Worm (Caenorhabditis elegans): Measurements from ENCODE around the gene lurp-4.

The lurp-4 gene

ce11 chrV:13092349-13092748, at the start of gene lurp-4:
Gene lurp-4, plus strand, starts transcription at chrV:13092649.
- no peak for TF ChIP-seq unc-62 (GFP tag; optimal IDR thresholded peaks at IDR 0.05)

DNA sequence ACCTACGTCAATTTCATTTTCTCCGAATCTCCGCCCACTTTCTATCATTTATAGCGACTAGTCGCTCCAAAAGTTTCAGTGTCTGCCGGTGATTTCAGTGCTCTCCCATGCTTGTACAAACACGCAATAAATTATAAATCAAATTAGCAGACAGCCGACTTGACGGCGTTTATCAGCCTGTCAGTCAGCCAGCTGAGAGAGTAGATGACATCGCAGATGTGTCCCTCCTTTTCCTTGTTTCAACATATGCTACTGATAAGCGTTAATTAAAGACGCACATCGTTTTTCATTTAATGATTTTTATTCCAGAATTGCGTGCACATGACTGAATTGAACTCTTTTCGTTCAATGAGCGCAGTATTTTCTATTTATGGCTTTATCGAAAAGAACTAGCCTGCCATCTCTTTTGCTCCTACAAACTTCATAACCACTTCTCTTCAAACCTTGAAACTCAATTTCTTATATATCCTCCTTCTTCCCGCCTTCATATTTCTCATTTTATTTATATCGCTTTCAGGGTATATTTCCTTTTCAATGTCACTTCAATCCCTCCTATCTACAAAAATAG, 49.2 kb upstream of the lurp-4 start, which contains the start of gene lap-2:
lap-2 (plus strand) TSS at position 518 of the 568 bp plus-strand sequence.
- TF ChIP-seq unc-62 (GFP tag; optimal IDR thresholded peaks at IDR 0.05): no peak

DNA sequence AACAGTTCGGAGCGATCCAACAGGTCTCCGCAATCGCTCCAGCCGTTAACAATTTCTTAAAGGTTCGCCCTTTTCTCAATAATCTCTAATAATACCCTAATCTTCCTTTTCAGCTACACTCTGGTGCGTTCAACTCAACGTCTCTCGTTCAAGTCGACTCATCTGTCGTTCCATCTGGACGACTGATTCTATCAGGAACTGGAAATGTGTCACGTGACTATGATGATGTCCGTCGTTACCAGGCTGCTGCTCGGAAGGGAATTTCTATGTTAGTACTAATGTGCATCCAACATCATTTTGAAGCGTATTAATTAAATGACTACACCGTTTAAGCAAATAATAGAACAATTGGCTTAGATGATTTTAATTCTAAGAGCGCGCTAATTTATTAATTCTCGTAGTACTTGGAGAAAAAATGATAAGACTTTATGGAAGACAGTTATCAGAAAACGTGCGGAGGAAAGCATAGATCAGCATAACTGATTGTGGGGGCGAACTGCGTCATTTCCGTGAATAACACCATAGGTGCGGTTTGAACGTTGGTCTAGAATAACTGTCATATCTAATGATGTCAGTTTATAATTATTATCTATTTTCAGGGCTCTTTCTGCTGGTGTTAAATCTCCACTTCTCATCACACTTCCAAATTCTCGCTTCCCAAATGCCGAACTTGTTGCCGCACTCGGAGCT, 48.5 kb upstream of the lurp-4 start:
- no peak for TF ChIP-seq unc-62 (GFP tag; optimal IDR thresholded peaks at IDR 0.05)

ce11 chrV:13045017-13045416, 47.4 kb upstream of the lurp-4 start:
- TF ChIP-seq unc-62 (GFP tag; optimal IDR thresholded peaks at IDR 0.05): no peak

- no peak for TF ChIP-seq unc-62 (GFP tag; optimal IDR thresholded peaks at IDR 0.05)
Observed at ce11 chrV:13046125-13047123, 46.0 kb upstream of the lurp-4 start.

- no peak for TF ChIP-seq unc-62 (GFP tag; optimal IDR thresholded peaks at IDR 0.05)
Observed at ce11 chrV:13047574-13048030, 44.8 kb upstream of the lurp-4 start, which contains the start of gene W07G4.5. Gene W07G4.5, plus strand, starts transcription at chrV:13047980.

DNA sequence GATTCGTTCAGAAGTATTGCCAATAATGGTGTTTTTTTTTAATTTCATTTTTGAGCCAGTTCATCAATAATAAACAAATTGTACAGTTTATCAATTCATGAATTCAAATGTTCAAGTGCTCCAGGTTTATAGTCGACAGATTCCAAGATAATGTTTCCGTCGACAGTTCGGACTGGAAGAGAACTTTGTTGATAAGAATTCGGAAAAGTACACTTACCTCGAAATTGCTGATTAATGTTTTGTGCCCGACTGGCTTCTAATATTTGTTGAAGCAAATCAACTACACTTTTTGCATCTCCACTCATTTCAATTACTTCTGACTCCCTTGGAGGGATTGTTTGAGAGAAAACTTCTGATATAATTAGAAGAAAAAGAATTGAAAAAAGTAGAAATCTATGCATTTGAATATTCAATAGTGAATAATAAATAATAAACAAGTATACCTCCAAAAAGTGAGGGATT, 43.3 kb upstream of the lurp-4 start, which contains the start of gene W07G4.8:
W07G4.8 (minus strand) TSS at position 412 of the 462 bp plus-strand sequence.
- no peak for TF ChIP-seq unc-62 (GFP tag; optimal IDR thresholded peaks at IDR 0.05)

DNA sequence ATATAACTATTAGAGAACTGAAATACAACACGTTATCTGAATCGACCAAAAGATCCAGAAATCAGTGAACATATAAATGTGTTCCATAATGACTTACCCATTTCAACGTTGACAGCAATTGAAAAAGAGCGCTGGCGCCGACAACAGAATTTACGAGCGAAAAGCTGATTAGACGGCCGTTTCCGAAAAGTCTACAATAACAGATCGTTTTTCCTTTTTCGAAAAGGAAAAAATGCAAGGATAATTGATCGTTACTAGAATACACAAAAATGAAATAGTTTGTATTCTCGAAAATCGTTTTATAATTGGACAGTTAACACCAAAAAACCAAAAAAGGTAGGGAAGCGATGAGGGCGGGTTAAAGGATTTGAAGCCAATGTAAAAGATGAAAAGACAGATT, 38.8 kb upstream of the lurp-4 start, which contains the start of gene srr-1:
srr-1 (minus strand) TSS at position 101 of the 400 bp plus-strand sequence.
- TF ChIP-seq unc-62 (GFP tag; optimal IDR thresholded peaks at IDR 0.05): no peak

- TF ChIP-seq unc-62 (GFP tag; optimal IDR thresholded peaks at IDR 0.05): no peak
Observed at ce11 chrV:13061836-13062235, 30.6 kb upstream of the lurp-4 start, which contains the start of gene F42E8.1. Gene F42E8.1, plus strand, starts transcription at chrV:13062136.

- TF ChIP-seq unc-62 (GFP tag; optimal IDR thresholded peaks at IDR 0.05): no peak
Observed at ce11 chrV:13063402-13063801, 29.0 kb upstream of the lurp-4 start.

ce11 chrV:13064164-13064563, 28.3 kb upstream of the lurp-4 start:
- TF ChIP-seq unc-62 (GFP tag; optimal IDR thresholded peaks at IDR 0.05): no peak

DNA sequence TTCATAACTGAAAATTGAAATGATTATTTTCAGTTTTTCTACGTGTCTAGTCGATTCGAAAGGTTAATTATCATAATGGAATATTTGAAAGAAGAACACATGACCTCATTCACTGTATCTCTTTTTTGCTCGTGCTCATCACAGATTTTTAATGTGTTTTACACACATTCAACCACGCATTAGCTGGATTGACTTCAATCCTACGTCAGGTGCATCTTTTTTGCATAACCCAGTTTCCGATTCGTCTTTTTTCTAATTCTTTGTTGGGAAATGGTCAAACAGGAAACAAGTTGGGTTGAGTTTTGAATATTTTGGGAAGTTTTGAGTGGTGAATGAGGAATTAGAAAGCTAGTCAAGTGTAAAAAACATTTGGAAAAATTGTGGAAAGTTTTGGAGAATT, 22.2 kb upstream of the lurp-4 start:
- TF ChIP-seq unc-62 (GFP tag; optimal IDR thresholded peaks at IDR 0.05): no peak

ce11 chrV:13071052-13071451, 21.4 kb upstream of the lurp-4 start, which contains the start of gene C34B4.3:
Gene C34B4.3, minus strand, starts transcription at chrV:13071152.
- TF ChIP-seq unc-62 (GFP tag; optimal IDR thresholded peaks at IDR 0.05): no peak

DNA sequence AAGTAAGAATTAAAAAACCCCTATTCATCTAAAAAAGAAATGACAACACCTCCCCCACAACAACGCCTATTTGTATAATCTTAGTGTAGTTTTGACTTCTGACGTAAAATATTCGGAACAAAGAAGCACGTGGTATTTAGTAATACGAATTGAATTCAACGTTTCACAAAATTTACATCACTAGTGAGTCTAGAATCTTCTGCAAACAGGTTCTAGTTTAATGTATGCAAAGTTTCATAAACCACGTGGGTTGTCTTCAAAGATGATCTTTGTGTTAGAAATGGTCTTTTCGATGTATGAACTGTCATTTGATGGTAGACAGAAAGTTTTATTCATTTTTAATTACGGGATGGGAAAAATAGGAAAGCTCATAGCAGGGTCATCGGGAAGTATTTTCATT, 19.3 kb upstream of the lurp-4 start:
- no peak for TF ChIP-seq unc-62 (GFP tag; optimal IDR thresholded peaks at IDR 0.05)

ce11 chrV:13074148-13074547, 18.3 kb upstream of the lurp-4 start:
- TF ChIP-seq unc-62 (GFP tag; optimal IDR thresholded peaks at IDR 0.05): no peak

ce11 chrV:13075432-13075831, 17.0 kb upstream of the lurp-4 start:
- TF ChIP-seq unc-62 (GFP tag; optimal IDR thresholded peaks at IDR 0.05): no peak

Data from whole organism, dauer.